Fruit fly (Drosophila melanogaster): ENCODE results near the gene slp2.

Gene slp2

DNA sequence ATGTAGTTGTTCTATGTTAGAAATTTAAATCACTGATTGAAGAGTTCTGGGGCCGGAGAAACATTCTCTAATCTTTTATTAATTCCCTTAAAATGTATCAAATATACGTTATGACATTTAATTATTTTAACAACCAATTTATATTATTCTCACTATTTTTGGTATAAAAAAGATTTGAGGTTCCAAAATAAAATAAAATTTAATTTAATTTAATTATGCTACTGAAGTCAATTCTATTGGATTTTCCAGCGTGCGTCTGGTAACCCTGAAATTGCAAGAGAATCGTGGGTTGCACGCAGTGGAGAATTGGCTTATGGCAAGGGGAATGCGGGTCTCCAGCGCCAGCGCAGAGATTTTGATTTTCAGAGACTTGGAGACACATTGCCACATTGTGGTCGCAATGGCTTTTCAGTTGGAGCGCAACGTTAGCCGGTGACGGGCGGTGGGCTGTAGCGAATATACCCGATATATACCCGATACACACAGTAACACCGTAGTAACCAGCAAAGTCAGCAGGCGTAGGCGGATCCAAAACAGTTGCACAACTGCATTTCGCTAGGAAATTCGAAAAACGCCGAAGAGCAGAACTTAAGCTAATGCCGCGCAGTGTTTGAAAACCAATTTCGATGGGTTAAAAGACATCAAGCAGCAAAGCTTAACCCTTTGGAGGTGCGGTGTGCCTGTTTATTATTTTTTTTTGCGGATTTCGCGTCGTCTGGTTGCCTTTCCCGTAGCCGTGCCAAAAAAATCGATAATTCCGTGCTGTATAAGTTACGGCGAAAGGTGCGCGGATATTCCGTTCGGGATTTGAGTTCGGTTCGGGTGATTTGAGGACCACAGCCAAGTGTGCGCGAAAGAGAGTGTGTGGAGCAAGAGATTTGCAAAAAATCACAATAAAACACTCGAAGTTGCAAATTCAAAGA lies 31.1 kb upstream of the slp2 start (continued):
- TF ChIP-seq knrl (GFP tag; IDR thresholded peaks at IDR 0.05; ENCODE audit: partially characterized antibody) = peak; percentile 28; the same call in 1 of the 3 replicates
- TF ChIP-seq CG6689 (GFP tag; IDR thresholded peaks at IDR 0.05) = peak; percentile 4; the same call in 1 of the 2 replicates
- TF ChIP-seq CG31224 (GFP tag; IDR thresholded peaks at IDR 0.05) = no peak
- no peak for TF ChIP-seq Atf-2 (GFP tag; optimal IDR thresholded peaks at IDR 0.05)
- TF ChIP-seq Hand (GFP tag; optimal IDR thresholded peaks at IDR 0.05) = no peak
- TF ChIP-seq Spps (tag; optimal IDR thresholded peaks at IDR 0.05) = no peak
- TF ChIP-seq schlank (tag; optimal IDR thresholded peaks at IDR 0.05) = no peak
- TF ChIP-seq CG4707 (GFP tag; optimal IDR thresholded peaks at IDR 0.05) = no peak
- no peak for TF ChIP-seq sim (GFP tag; IDR thresholded peaks at IDR 0.05)
- TF ChIP-seq CG6813 (GFP tag; optimal IDR thresholded peaks at IDR 0.05) = peak; percentile 14
- peak; percentile 48 for TF ChIP-seq D19A (tag; optimal IDR thresholded peaks at IDR 0.05)
- no peak for TF ChIP-seq Atf3 (GFP tag; optimal IDR thresholded peaks at IDR 0.05)
- TF ChIP-seq Asciz (GFP tag; optimal IDR thresholded peaks at IDR 0.05) = peak; percentile 14
- TF ChIP-seq CG6272 (GFP tag; IDR thresholded peaks at IDR 0.05) = no peak
- no peak for TF ChIP-seq CG31388 (GFP tag; optimal IDR thresholded peaks at IDR 0.05)
- no peak for TF ChIP-seq CG6854 (GFP tag; optimal IDR thresholded peaks at IDR 0.05)
- TF ChIP-seq Dll (GFP tag; IDR thresholded peaks at IDR 0.05; ENCODE audit: partially characterized antibody) = no peak
- no peak for TF ChIP-seq CG13894 (tag; optimal IDR thresholded peaks at IDR 0.05)
- no peak for TF ChIP-seq Dp (GFP tag; optimal IDR thresholded peaks at IDR 0.05)
- no peak for TF ChIP-seq CG8944 (GFP tag; optimal IDR thresholded peaks at IDR 0.05)
- TF ChIP-seq YL-1 (GFP tag; optimal IDR thresholded peaks at IDR 0.05) = no peak
- TF ChIP-seq Gug (GFP tag; IDR thresholded peaks at IDR 0.05) = peak; percentile 7; the same call in 1 of the 4 replicates
- TF ChIP-seq CTCF (GFP tag; optimal IDR thresholded peaks at IDR 0.05) = no peak
- TF ChIP-seq CG32772 (GFP tag; IDR thresholded peaks at IDR 0.05) = no peak; the same call in 1 of the 2 replicates
- no peak for TF ChIP-seq GATAe (GFP tag; conservative IDR thresholded peaks at IDR 0.05)
- no peak for TF ChIP-seq jumu (GFP tag; optimal IDR thresholded peaks at IDR 0.05)
- no peak for TF ChIP-seq ftz-f1 (GFP tag; optimal IDR thresholded peaks at IDR 0.05)
- TF ChIP-seq PHDP (tag; optimal IDR thresholded peaks at IDR 0.05) = no peak
- TF ChIP-seq pfk (GFP tag; optimal IDR thresholded peaks at IDR 0.05) = no peak
- TF ChIP-seq CG7786 (GFP tag; optimal IDR thresholded peaks at IDR 0.05) = no peak
- no peak for TF ChIP-seq CG6254 (GFP tag; optimal IDR thresholded peaks at IDR 0.05)
- no peak for TF ChIP-seq CG8281 (tag; optimal IDR thresholded peaks at IDR 0.05)
- TF ChIP-seq CG12299 (tag; optimal IDR thresholded peaks at IDR 0.05) = no peak
- TF ChIP-seq gem (tag; optimal IDR thresholded peaks at IDR 0.05) = peak; percentile 68
- no peak for TF ChIP-seq CG16863 (GFP tag; optimal IDR thresholded peaks at IDR 0.05)
- no peak for TF ChIP-seq Sry-β (GFP tag; optimal IDR thresholded peaks at IDR 0.05)
- TF ChIP-seq D19B (GFP tag; optimal IDR thresholded peaks at IDR 0.05) = no peak
- peak; percentile 4; the same call in 1 of the 2 replicates for TF ChIP-seq ranshi (GFP tag; IDR thresholded peaks at IDR 0.05)
- no peak for TF ChIP-seq Atf6 (GFP tag; IDR thresholded peaks at IDR 0.05)
- no peak for TF ChIP-seq disco-r (GFP tag; optimal IDR thresholded peaks at IDR 0.05)
- no peak for TF ChIP-seq CG17568 (GFP tag; optimal IDR thresholded peaks at IDR 0.05)
- no peak for TF ChIP-seq h (optimal IDR thresholded peaks at IDR 0.05)
- TF ChIP-seq E2f1 (GFP tag; IDR thresholded peaks at IDR 0.05) = no peak; the same call in 1 of the 2 replicates
- TF ChIP-seq psq (GFP tag; optimal IDR thresholded peaks at IDR 0.05) = no peak
- peak; percentile 27 for TF ChIP-seq sqz (GFP tag; optimal IDR thresholded peaks at IDR 0.05)
- 0 out of 3 replicates have a peak, but pooled peaks have one; percentile 11 for TF ChIP-seq HLH4C (GFP tag; IDR thresholded peaks at IDR 0.05; ENCODE audit: partially characterized antibody)
- TF ChIP-seq CG34376 (GFP tag; optimal IDR thresholded peaks at IDR 0.05) = no peak
- no peak for TF ChIP-seq prd (optimal IDR thresholded peaks at IDR 0.05)
- no peak; the same call in 2 of the 3 replicates for TF ChIP-seq prd (GFP tag; IDR thresholded peaks at IDR 0.05)
- peak; percentile 60 for TF ChIP-seq CG7556 (GFP tag; optimal IDR thresholded peaks at IDR 0.05)
